Fruit fly (Drosophila melanogaster) whole organism, prepupa: ENCODE results near the gene fon.

Experiments used
- Blimp-1 ChIP-seq: fragments of 200-800 bp; sonication (Bioruptor generic); optimal IDR thresholded peaks from 3 replicates; lab custom pipeline; 2017; ENCODE audit warnings: missing biosample characterization, missing genetic modification characterization, mild to moderate bottlenecking, moderate library complexity, missing genetic modification reagents
- CG10631 ChIP-seq: fragments of 200-800 bp; sonication (Bioruptor generic); optimal IDR thresholded peaks from 2 replicates; lab custom pipeline; 2016; ENCODE audit warnings: missing biosample characterization, missing genetic modification characterization
- CG11294 ChIP-seq: fragments of 200-800 bp; sonication (Bioruptor generic); IDR thresholded peaks from 2 replicates; pipeline ENCODE4 v1.3.6; 2022; ENCODE audit warnings: missing biosample characterization, missing genetic modification characterization
- CG11762 ChIP-seq: fragments of 200-800 bp; sonication (Bioruptor generic); optimal IDR thresholded peaks from 3 replicates; lab custom pipeline; 2016; ENCODE audit warnings: missing biosample characterization, missing genetic modification characterization; ENCODE audit not compliant: insufficient read depth
- CG11902 ChIP-seq: fragments of 200-800 bp; sonication (Bioruptor generic); optimal IDR thresholded peaks from 3 replicates; lab custom pipeline; 2016; ENCODE audit warnings: missing biosample characterization, missing genetic modification characterization
- CG15336 ChIP-seq: fragments of 200-800 bp; sonication (Bioruptor generic); IDR thresholded peaks from 2 replicates; pipeline ENCODE4 v1.3.6; 2022; ENCODE audit warnings: missing biosample characterization, missing genetic modification characterization
- CG1621 ChIP-seq: fragments of 200-800 bp; sonication (Bioruptor generic); optimal IDR thresholded peaks from 3 replicates; lab custom pipeline; 2018; ENCODE audit warnings: missing biosample characterization, mild to moderate bottlenecking, missing genetic modification characterization
- CG16779 ChIP-seq: fragments of 200-800 bp; sonication (Bioruptor generic); optimal IDR thresholded peaks from 3 replicates; lab custom pipeline; 2017; ENCODE audit warnings: missing biosample characterization, mild to moderate bottlenecking, missing genetic modification characterization
- CG32006 ChIP-seq: fragments of 200-800 bp; sonication (Bioruptor generic); optimal IDR thresholded peaks from 3 replicates; lab custom pipeline; 2017; ENCODE audit warnings: missing biosample characterization, mild to moderate bottlenecking, missing genetic modification characterization
- CG34406 ChIP-seq: fragments of 200-800 bp; sonication (Bioruptor generic); optimal IDR thresholded peaks from 3 replicates; lab custom pipeline; 2016; ENCODE audit warnings: missing biosample characterization, missing genetic modification characterization
- CG3919 ChIP-seq: fragments of 200-800 bp; sonication (Bioruptor generic); optimal IDR thresholded peaks from 3 replicates; lab custom pipeline; 2016; ENCODE audit warnings: missing biosample characterization, missing genetic modification characterization
- CG6163 ChIP-seq: fragments of 200-800 bp; sonication (Bioruptor generic); IDR thresholded peaks from 3 replicates; pipeline ENCODE4 v1.3.6; 2022; ENCODE audit warnings: missing biosample characterization, missing genetic modification characterization
- CG6276 ChIP-seq: fragments of 200-800 bp; sonication (Bioruptor generic); optimal IDR thresholded peaks from 2 replicates; lab custom pipeline; 2017; ENCODE audit warnings: missing biosample characterization, mild to moderate bottlenecking, missing genetic modification characterization
- CG6792 ChIP-seq: fragments of 200-800 bp; sonication (Bioruptor generic); optimal IDR thresholded peaks from 3 replicates; lab custom pipeline; 2016; ENCODE audit warnings: missing biosample characterization, missing genetic modification characterization
- CG6854 ChIP-seq: fragments of 200-800 bp; sonication (Bioruptor generic); optimal IDR thresholded peaks from 2 replicates; lab custom pipeline; 2017; ENCODE audit warnings: missing biosample characterization, mild to moderate bottlenecking, missing genetic modification characterization
- CG7368 ChIP-seq: fragments of 200-800 bp; sonication (Bioruptor generic); optimal IDR thresholded peaks from 3 replicates; lab custom pipeline; 2016; ENCODE audit warnings: missing biosample characterization, missing genetic modification characterization
- CG8119 ChIP-seq: fragments of 200-800 bp; sonication (Bioruptor generic); IDR thresholded peaks from 3 replicates; pipeline ENCODE4 v1.3.6; 2022; ENCODE audit warnings: missing biosample characterization, missing genetic modification characterization
- CG8319 ChIP-seq: fragments of 200-800 bp; sonication (Bioruptor generic); optimal IDR thresholded peaks from 3 replicates; lab custom pipeline; 2016; ENCODE audit warnings: missing biosample characterization, missing genetic modification characterization
- CG8632 ChIP-seq: fragments of 200-800 bp; sonication (Bioruptor generic); optimal IDR thresholded peaks from 3 replicates; lab custom pipeline; 2016; ENCODE audit warnings: missing biosample characterization, missing genetic modification characterization
- CG9139 ChIP-seq: fragments of 200-800 bp; sonication (Bioruptor generic); optimal IDR thresholded peaks from 3 replicates; lab custom pipeline; 2017; ENCODE audit warnings: missing biosample characterization, mild to moderate bottlenecking, missing genetic modification characterization
- Eip75B ChIP-seq: fragments of 200-800 bp; sonication (Bioruptor generic); optimal IDR thresholded peaks from 3 replicates; lab custom pipeline; 2016; ENCODE audit warnings: missing biosample characterization, missing genetic modification characterization
- Ets21C ChIP-seq: fragments of 200-800 bp; sonication (Bioruptor generic); optimal IDR thresholded peaks from 3 replicates; lab custom pipeline; 2016; ENCODE audit warnings: missing biosample characterization, missing genetic modification characterization
- Ets96B ChIP-seq: fragments of 200-800 bp; optimal IDR thresholded peaks from 2 replicates; lab custom pipeline; 2019; ENCODE audit warnings: missing biosample characterization, mild to moderate bottlenecking, missing genetic modification characterization, moderate library complexity
- Gug ChIP-seq: fragments of 200-800 bp; sonication (Bioruptor generic); IDR thresholded peaks from 2 replicates; pipeline ENCODE4 v1.3.6; 2022; ENCODE audit warnings: missing biosample characterization, missing genetic modification characterization
- Hr38 ChIP-seq: sonication (Bioruptor generic); optimal IDR thresholded peaks from 2 replicates; lab custom pipeline; 2016; ENCODE audit warnings: missing biosample characterization, missing genetic modification characterization
- Hr39 ChIP-seq: fragments of 200-800 bp; sonication (Bioruptor generic); optimal IDR thresholded peaks from 2 replicates; lab custom pipeline; 2016; ENCODE audit warnings: missing biosample characterization, missing genetic modification characterization
- Hr4 ChIP-seq: fragments of 200-800 bp; sonication (Bioruptor generic); optimal IDR thresholded peaks from 3 replicates; lab custom pipeline; 2016; ENCODE audit warnings: missing biosample characterization, missing genetic modification characterization
- Met ChIP-seq: fragments of 200-800 bp; sonication (Bioruptor generic); optimal IDR thresholded peaks from 3 replicates; lab custom pipeline; 2016; ENCODE audit warnings: missing biosample characterization, missing genetic modification characterization
- OdsH ChIP-seq: fragments of 200-800 bp; sonication (Bioruptor generic); optimal IDR thresholded peaks from 3 replicates; lab custom pipeline; 2016; ENCODE audit warnings: missing biosample characterization, missing genetic modification characterization
- Smox ChIP-seq: fragments of 200-800 bp; sonication (Bioruptor generic); optimal IDR thresholded peaks from 3 replicates; lab custom pipeline; 2016; ENCODE audit warnings: missing biosample characterization, missing genetic modification characterization
- Sox102F ChIP-seq: fragments of 200-800 bp; sonication (Bioruptor generic); optimal IDR thresholded peaks from 2 replicates; lab custom pipeline; 2016; ENCODE audit warnings: missing biosample characterization, mild to moderate bottlenecking, missing genetic modification characterization
- Sox14 ChIP-seq: fragments of 200-800 bp; sonication (Bioruptor generic); optimal IDR thresholded peaks from 3 replicates; lab custom pipeline; 2016; ENCODE audit warnings: missing biosample characterization, missing genetic modification characterization
- Sox15 ChIP-seq: fragments of 200-800 bp; sonication (Bioruptor generic); optimal IDR thresholded peaks from 3 replicates; lab custom pipeline; 2016; ENCODE audit warnings: missing biosample characterization, missing genetic modification characterization
- achi ChIP-seq: fragments of 200-800 bp; sonication (Bioruptor generic); optimal IDR thresholded peaks from 3 replicates; lab custom pipeline; 2016; ENCODE audit warnings: missing biosample characterization, missing genetic modification characterization
- acj6 ChIP-seq: fragments of 200-800 bp; sonication (Bioruptor generic); optimal IDR thresholded peaks from 3 replicates; lab custom pipeline; 2016; ENCODE audit warnings: missing biosample characterization, missing genetic modification characterization
- cyc ChIP-seq: fragments of 200-800 bp; sonication (Bioruptor generic); optimal IDR thresholded peaks from 3 replicates; lab custom pipeline; 2016; ENCODE audit warnings: missing biosample characterization, missing genetic modification characterization
- dac ChIP-seq: fragments of 200-800 bp; sonication (Bioruptor generic); optimal IDR thresholded peaks from 2 replicates; lab custom pipeline; 2017; ENCODE audit warnings: missing biosample characterization, mild to moderate bottlenecking, missing genetic modification characterization
- dsx ChIP-seq: fragments of 200-800 bp; optimal IDR thresholded peaks from 3 replicates; lab custom pipeline; 2019; ENCODE audit warnings: missing biosample characterization, mild to moderate bottlenecking, missing genetic modification characterization, moderate library complexity; ENCODE audit not compliant: poor library complexity, severe bottlenecking
- esn ChIP-seq: fragments of 200-800 bp; sonication (Bioruptor generic); optimal IDR thresholded peaks from 2 replicates; lab custom pipeline; 2016; ENCODE audit warnings: missing biosample characterization, mild to moderate bottlenecking, missing genetic modification characterization, moderate library complexity
- fkh ChIP-seq: fragments of 200-800 bp; sonication (Bioruptor generic); optimal IDR thresholded peaks from 3 replicates; lab custom pipeline; 2017; ENCODE audit warnings: missing biosample characterization, mild to moderate bottlenecking, missing genetic modification characterization, moderate library complexity
- lz ChIP-seq: fragments of 200-800 bp; sonication (Bioruptor generic); optimal IDR thresholded peaks from 3 replicates; lab custom pipeline; 2016; ENCODE audit warnings: missing biosample characterization, missing genetic modification characterization
- net ChIP-seq: fragments of 200-800 bp; sonication (Bioruptor generic); optimal IDR thresholded peaks from 3 replicates; lab custom pipeline; 2016; ENCODE audit warnings: missing biosample characterization, missing genetic modification characterization
- pdm3 ChIP-seq: fragments of 200-800 bp; sonication (Bioruptor generic); optimal IDR thresholded peaks from 3 replicates; lab custom pipeline; 2016; ENCODE audit warnings: missing biosample characterization, missing genetic modification characterization
- ss ChIP-seq, 2 experiments: fragments of 200-800 bp; sonication (Bioruptor generic); optimal IDR thresholded peaks; 2 replicates in 1 of 2; 3 replicates in 1 of 2; lab custom pipeline; 2017 to 2018; ENCODE audit warnings: mild to moderate bottlenecking in 2 of 2, missing biosample characterization in 2 of 2, missing genetic modification characterization in 2 of 2, moderate library complexity in 1 of 2
- svp ChIP-seq: fragments of 200-800 bp; sonication (Bioruptor generic); peaks from one replicate; lab custom pipeline; 2016; ENCODE audit warnings: missing biosample characterization, missing genetic modification characterization
- topi ChIP-seq: fragments of 200-800 bp; sonication (Bioruptor generic); optimal IDR thresholded peaks from 3 replicates; lab custom pipeline; 2016; ENCODE audit warnings: missing biosample characterization, missing genetic modification characterization
- vri ChIP-seq: fragments of 200-800 bp; sonication (Bioruptor generic); optimal IDR thresholded peaks from 3 replicates; lab custom pipeline; 2016; ENCODE audit warnings: missing biosample characterization, mild to moderate bottlenecking, missing genetic modification characterization

The fon gene

DNA sequence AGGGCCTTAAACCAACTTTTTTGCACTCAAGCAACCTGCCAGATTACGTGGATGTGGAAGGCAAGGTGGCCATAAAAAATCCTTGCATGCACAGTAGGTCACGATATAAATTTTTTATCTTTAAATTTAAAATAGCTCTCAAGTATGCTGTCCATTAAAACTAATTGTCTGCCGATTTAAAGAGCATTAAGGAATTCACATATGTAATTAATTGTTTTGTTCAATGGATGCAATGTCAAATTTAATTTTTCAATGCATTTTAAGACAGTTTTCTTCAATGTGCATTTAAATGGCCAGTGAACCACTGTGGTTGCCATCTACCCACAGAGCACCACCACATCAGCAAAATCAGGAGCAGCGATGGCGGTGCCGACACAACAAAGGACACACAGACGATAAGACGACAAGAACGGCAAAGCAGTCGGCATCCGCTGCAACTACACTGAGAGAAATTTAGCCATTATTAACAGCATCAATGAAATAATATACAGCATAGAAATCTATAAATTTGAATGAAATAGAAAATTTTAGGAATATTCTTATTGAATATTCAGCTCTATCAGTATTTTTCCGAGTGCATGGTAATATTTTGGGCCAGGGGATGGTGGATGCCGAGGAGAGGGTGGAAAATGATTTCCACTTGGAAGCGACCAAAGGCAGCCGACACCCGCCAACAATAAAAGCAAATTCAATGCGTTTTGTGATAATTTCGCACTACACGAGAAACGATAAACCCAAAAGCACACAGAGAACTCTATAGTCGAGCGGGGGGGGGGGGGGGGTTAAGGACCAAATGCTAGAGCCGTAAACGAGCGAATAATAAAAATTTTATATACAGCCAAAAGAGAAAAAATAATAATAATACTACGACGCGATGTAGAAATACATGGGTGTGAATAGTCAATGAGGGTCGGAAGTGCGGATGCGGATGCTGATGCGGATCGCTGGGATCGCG is 8.6 kb downstream of the fon start (continued):
- TF ChIP-seq Sox14 (GFP tag; lab: Kevin White, UChicago): no peak
- TF ChIP-seq CG8119: 0 out of 3 replicates have a peak, but pooled peaks have one; percentile 28
- TF ChIP-seq dac (GFP tag; lab: Kevin White, UChicago): no peak
- TF ChIP-seq CG9139 (GFP tag; lab: Kevin White, UChicago): no peak
- TF ChIP-seq CG6792 (GFP tag; lab: Kevin White, UChicago): peak; percentile 9
- TF ChIP-seq achi: peak; percentile 0
- no peak for TF ChIP-seq CG3919
- peak; percentile 30 for TF ChIP-seq acj6
- TF ChIP-seq Gug (GFP tag; lab: Robert Waterston, UW): no peak
- peak; percentile 76 for TF ChIP-seq svp (GFP tag; lab: Kevin White, UChicago)
- peak; percentile 7 for TF ChIP-seq lz (GFP tag; lab: Kevin White, UChicago)
- TF ChIP-seq Sox15: no peak
- TF ChIP-seq CG8632 (GFP tag; lab: Kevin White, UChicago): no peak
- TF ChIP-seq topi (GFP tag; lab: Kevin White, UChicago): peak; percentile 25
- TF ChIP-seq CG11294 (GFP tag; lab: Robert Waterston, UW): no peak
- no peak; the same call in 2 of the 3 replicates for TF ChIP-seq CG6163 (GFP tag; lab: Robert Waterston, UW)
- TF ChIP-seq net (GFP tag; lab: Kevin White, UChicago): peak; percentile 19
- TF ChIP-seq fkh: no peak
- TF ChIP-seq Smox (GFP tag; lab: Kevin White, UChicago): peak; percentile 12
- TF ChIP-seq CG34406 (GFP tag; lab: Kevin White, UChicago): peak; percentile 0
- no peak for TF ChIP-seq dsx
- TF ChIP-seq CG10631 (GFP tag; lab: Kevin White, UChicago): peak; percentile 26
- TF ChIP-seq OdsH (GFP tag; lab: Kevin White, UChicago): peak; percentile 23
- no peak for TF ChIP-seq CG16779 (tag; lab: Kevin White, UChicago)
- peak; percentile 18 for TF ChIP-seq Eip75B (GFP tag; lab: Kevin White, UChicago)

DNA sequence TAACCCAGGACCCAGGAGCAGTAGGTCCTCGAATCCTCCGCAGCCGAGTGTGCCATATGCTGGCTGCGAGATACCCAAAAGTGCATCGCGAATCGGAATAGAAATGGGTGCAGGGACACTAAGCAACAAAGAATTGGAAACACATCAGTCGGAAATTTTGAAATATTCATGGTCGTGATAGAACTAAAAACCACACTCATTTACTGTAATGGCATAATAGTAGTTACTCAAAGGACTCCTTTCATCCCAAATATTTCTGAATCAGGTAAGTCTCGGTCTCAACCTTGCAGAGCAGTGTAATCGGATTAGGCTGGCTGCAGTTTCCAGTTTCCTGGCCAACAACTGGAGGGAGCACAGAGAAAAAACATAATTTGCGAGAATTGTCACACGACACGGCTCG is 9.9 kb downstream of the fon start:
- peak; percentile 35; the same call in 1 of the 2 replicates for TF ChIP-seq CG11294 (GFP tag; lab: Robert Waterston, UW)
- peak; percentile 54 for TF ChIP-seq CG11762 (GFP tag; lab: Kevin White, UChicago)
- TF ChIP-seq lz (GFP tag; lab: Kevin White, UChicago): peak; percentile 23
- peak; percentile 75 for TF ChIP-seq CG6276 (GFP tag; lab: Kevin White, UChicago)
- no peak for TF ChIP-seq Sox102F
- peak; percentile 53 for TF ChIP-seq net (GFP tag; lab: Kevin White, UChicago)
- peak; percentile 26 for TF ChIP-seq cyc (GFP tag; lab: Kevin White, UChicago)
- TF ChIP-seq esn: peak; percentile 19
- TF ChIP-seq Ets96B: peak; percentile 40
- TF ChIP-seq CG8119: peak; percentile 86
- peak; percentile 5 for TF ChIP-seq CG11902 (GFP tag; lab: Kevin White, UChicago)
- peak; percentile 15 for TF ChIP-seq Sox15
- TF ChIP-seq pdm3 (GFP tag; lab: Kevin White, UChicago): peak; percentile 43
- no peak for TF ChIP-seq CG9139 (GFP tag; lab: Kevin White, UChicago)
- peak; percentile 69 for TF ChIP-seq CG10631 (GFP tag; lab: Kevin White, UChicago)
- peak; percentile 71 for TF ChIP-seq OdsH (GFP tag; lab: Kevin White, UChicago)
- peak; percentile 35 for TF ChIP-seq CG7368 (GFP tag; lab: Kevin White, UChicago)
- TF ChIP-seq CG15336 (GFP tag; lab: Robert Waterston, UW): peak; percentile 89
- TF ChIP-seq CG32006: peak; percentile 79
- peak; percentile 23 for TF ChIP-seq Smox (GFP tag; lab: Kevin White, UChicago)
- peak; percentile 49 for TF ChIP-seq acj6
- TF ChIP-seq CG3919: peak; percentile 59
- TF ChIP-seq Blimp-1 (GFP tag; lab: Kevin White, UChicago): no peak
- peak; percentile 25 for TF ChIP-seq Met
- TF ChIP-seq CG8319 (GFP tag; lab: Kevin White, UChicago): no peak
- TF ChIP-seq Hr4 (GFP tag; lab: Kevin White, UChicago): peak; percentile 68
- TF ChIP-seq Hr39 (GFP tag; lab: Kevin White, UChicago): peak; percentile 11
- peak; percentile 17 to 45 for TF ChIP-seq ss (GFP tag; optimal IDR thresholded peaks at IDR 0.05; lab: Kevin White, UChicago)
- no peak for TF ChIP-seq vri
- peak; percentile 59 for TF ChIP-seq svp (GFP tag; lab: Kevin White, UChicago)
- TF ChIP-seq Ets21C: peak; percentile 24
- no peak for TF ChIP-seq Hr38 (GFP tag; lab: Kevin White, UChicago)
- no peak for TF ChIP-seq CG6854
- peak; percentile 26 for TF ChIP-seq CG1621
- TF ChIP-seq Gug (GFP tag; lab: Robert Waterston, UW): no peak; the same call in 1 of the 2 replicates
